Fruit fly (Drosophila melanogaster): Measurements from ENCODE around the gene CG18530.

Gene CG18530

DNA sequence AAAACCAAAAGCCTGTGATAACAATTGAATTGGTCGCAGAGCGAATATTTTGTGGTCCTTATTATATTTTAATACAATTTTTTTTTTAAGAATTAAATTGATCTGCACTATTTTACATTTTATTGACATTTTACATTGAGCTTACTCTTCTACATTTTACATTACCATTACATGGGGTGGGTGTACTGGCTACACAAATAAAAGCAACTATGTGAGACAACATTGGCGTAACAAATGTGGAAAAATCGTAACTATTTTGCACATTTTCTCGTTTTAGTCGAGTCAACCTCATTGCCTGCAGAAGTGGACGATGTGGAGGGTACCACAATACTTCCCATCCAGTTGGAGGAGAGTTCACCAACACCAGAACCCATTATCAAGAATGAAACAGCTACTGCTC, 17.4 kb downstream of the CG18530 start:
- no peak for TF ChIP-seq h (optimal IDR thresholded peaks at IDR 0.05)
- TF ChIP-seq ttk (optimal IDR thresholded peaks at IDR 0.05) = no peak
- TF ChIP-seq Sin3A (optimal IDR thresholded peaks at IDR 0.05) = no peak
- TF ChIP-seq insv (optimal IDR thresholded peaks at IDR 0.05) = no peak
- TF ChIP-seq Myc (optimal IDR thresholded peaks at IDR 0.05) = no peak
- TF ChIP-seq psq (optimal IDR thresholded peaks at IDR 0.05) = no peak

DNA sequence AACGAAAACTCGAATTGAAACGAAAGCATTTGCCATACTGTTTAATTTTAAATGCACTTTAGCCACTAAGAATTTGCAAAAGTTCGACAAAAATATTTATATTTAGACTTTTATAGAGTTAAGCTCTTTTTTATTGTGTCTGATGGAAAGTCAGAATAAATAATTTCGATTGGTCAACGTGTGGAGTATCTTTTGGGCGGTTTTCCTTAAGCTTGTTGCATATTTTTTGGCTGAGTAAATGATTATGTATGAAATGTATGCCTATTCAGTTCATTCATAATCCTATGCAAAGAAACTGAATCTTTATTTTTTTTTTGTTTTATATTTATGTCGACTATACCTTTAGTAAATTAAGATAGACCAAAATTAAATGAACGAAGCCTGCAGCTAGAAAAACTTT, 19.6 kb downstream of the CG18530 start:
- TF ChIP-seq h (optimal IDR thresholded peaks at IDR 0.05) (no peak), Myc (optimal IDR thresholded peaks at IDR 0.05) (no peak), Sin3A (optimal IDR thresholded peaks at IDR 0.05) (no peak), psq (optimal IDR thresholded peaks at IDR 0.05) (no peak), ttk (optimal IDR thresholded peaks at IDR 0.05) (no peak), insv (optimal IDR thresholded peaks at IDR 0.05) (no peak)

DNA sequence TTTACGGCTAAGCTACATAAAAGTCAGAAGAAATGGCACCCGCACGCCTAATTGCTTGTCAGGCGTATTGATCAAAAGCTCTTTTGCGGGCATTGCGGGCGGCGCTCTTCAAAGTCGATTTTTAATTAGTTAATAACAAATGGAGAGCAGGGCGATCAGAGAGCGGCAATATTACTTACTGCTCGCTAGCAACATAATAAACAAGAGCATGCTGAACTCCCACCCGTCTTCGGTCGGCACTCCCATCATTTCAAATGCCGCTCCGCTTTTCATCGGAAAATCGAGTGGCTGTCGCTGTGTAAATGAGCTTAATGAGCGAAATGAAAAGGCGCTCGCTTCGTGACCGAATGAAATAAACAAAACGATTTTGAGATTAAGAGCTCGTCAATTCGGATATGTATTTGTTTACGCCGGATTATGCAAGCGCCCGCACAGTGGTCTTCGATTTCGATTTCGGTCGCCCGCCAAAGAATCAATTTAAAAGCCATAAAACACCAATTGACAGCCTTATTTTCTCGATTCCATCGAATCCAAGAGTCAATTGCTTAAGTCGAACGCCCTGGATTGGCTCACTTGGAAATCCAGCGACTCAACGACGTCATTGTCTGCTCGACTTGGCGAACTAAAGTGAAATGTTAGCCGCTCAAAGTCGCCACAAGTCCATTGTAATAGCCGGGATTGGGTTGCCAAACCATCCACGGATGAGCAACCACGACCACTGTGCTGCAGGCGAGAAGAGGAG, 20.5 kb downstream of the CG18530 start:
- TF ChIP-seq ttk (optimal IDR thresholded peaks at IDR 0.05) (no peak), Sin3A (optimal IDR thresholded peaks at IDR 0.05) (no peak), Myc (optimal IDR thresholded peaks at IDR 0.05) (no peak), insv (optimal IDR thresholded peaks at IDR 0.05) (no peak), h (optimal IDR thresholded peaks at IDR 0.05) (no peak), psq (optimal IDR thresholded peaks at IDR 0.05) (no peak)

DNA sequence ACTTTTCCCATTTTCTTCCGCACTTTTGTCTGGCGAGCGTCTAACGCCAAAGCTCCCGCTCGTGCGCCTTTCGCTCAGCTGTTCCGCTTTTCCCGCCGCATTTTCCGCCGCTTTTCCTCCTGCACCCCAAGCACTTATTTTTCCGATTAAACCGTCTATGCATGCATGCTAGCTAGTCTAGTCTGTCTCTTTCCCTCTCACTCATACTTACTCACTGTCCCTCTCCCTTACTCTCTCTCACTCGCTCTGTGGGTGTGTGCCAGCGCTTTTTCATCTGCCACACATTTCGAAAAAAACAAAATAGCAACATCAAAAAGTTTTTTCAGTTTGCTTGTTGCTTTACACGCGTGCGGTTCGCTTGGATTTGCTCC, 21.1 kb downstream of the CG18530 start, which contains the start of gene CG6225:
TSS of gene CG6225 (plus strand) at position 325 of the 371 bp plus-strand sequence.
- TF ChIP-seq Sin3A (optimal IDR thresholded peaks at IDR 0.05) = no peak
- TF ChIP-seq h (optimal IDR thresholded peaks at IDR 0.05) = no peak
- TF ChIP-seq psq (optimal IDR thresholded peaks at IDR 0.05) = no peak
- no peak for TF ChIP-seq insv (optimal IDR thresholded peaks at IDR 0.05)
- no peak for TF ChIP-seq Myc (optimal IDR thresholded peaks at IDR 0.05)
- TF ChIP-seq ttk (optimal IDR thresholded peaks at IDR 0.05) = no peak

DNA sequence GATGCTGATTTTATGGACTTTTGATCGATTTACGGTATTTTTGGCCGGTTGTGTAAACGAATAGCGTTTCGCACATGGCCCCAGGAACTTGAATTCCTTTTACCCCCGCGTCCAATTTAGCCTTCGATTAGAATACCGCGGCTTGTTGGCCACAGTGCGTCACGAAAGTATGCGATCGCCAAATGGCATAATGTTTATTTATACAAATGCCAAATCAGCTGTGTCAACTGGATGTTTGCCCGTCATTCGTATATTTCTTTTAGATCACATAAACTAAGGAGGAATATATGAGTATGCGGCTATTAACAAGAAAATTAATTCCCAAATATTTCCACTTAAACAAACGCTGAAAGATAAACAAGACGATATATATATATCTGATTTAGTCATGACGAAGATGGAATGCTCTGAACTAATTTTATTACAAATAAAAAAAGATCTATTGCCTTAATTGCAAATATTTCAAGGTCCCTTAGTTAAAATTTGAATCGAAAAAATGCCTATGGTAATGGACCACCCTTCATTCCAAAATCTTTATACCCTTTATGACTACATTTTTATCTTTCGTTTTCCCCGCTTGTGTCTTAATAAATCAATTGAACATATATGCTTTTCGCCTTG, 23.9 kb downstream of the CG18530 start:
- TF ChIP-seq Myc (optimal IDR thresholded peaks at IDR 0.05) (no peak), ttk (optimal IDR thresholded peaks at IDR 0.05) (no peak), Sin3A (optimal IDR thresholded peaks at IDR 0.05) (no peak), h (optimal IDR thresholded peaks at IDR 0.05) (no peak), insv (optimal IDR thresholded peaks at IDR 0.05) (no peak), psq (optimal IDR thresholded peaks at IDR 0.05) (no peak)

DNA sequence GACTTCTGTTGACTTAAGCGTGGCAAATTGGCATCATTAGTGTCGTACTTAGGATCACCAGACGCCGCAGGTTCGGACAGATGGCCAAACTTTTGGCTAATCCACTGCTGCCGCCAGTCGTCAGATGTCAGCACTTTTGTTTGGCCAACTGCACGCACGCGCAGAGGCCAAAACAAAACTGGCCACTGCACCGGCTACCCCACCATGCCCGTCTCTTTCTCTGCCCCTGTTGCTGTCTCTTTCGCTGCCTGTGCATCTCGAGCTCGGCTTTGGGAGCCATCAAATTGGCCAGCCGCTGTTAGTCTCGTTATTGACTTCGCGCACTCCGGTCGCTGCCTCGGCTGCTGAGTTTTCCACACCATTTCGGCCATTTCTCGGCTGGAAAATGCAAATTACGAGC, 29.4 kb downstream of the CG18530 start, which contains the start of gene CG14395:
TSS of gene CG14395 (plus strand) at position 301 of the 400 bp plus-strand sequence.
- TF ChIP-seq insv (optimal IDR thresholded peaks at IDR 0.05) (no peak), ttk (optimal IDR thresholded peaks at IDR 0.05) (no peak), Sin3A (optimal IDR thresholded peaks at IDR 0.05) (no peak), h (optimal IDR thresholded peaks at IDR 0.05) (no peak), Myc (optimal IDR thresholded peaks at IDR 0.05) (no peak), psq (optimal IDR thresholded peaks at IDR 0.05) (no peak)

DNA sequence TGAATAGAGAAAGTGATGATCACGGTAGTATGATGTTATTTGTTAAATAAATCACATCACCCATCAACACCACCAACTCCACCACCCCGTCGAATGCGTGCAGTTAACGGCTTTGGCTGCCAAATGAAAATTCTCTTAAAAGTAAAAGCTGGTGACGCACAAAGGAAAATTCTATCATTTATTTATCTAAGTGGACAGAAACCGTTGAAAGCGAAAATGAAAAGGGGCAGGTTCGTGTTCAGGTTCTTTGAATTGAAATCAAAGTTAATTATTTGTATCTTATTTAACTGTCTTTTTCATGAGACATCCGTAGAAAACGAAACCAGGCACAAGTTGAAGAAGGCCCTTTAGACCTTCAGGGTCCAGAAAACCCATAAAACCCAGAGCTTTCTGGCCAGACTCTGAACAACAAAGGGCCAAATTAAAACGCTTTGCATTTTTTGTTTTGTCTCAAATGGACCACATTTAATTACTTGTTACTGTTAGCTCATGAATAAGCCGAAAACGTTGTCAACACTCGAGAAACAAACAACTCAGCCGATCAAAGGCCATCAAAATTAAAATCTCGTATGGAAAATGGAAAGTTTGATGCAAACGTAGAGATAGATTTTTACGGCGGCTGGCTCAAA, 33.2 kb downstream of the CG18530 start:
- TF ChIP-seq h (optimal IDR thresholded peaks at IDR 0.05) = no peak
- no peak for TF ChIP-seq ttk (optimal IDR thresholded peaks at IDR 0.05)
- TF ChIP-seq Sin3A (optimal IDR thresholded peaks at IDR 0.05) = no peak
- no peak for TF ChIP-seq insv (optimal IDR thresholded peaks at IDR 0.05)
- no peak for TF ChIP-seq Myc (optimal IDR thresholded peaks at IDR 0.05)

DNA sequence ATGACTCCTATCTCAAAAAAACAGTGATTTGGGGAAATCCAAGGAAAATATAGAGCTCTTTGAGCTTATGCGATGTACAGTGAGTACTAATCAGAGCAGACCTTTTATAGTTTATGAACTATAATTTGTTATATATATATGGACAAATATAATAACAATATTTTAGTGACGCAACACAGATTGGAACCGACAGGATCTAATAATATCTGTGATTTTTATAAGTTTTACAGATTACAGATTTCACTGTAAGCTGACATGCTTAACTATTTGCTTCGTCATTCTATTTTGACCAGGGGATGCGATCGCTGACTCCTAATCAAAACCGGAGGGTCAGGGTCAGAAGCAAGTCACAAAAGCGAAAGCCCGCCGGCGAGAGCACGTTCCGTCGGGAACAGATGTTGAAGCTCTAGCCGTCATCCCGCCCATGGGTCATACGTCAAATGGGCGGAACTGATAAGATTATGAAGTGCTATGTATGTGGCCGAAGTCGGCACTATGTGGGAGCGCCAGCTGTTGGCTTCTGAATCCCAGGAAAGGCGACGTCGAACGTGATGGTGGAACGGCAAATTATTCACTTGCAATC, 41.0 kb downstream of the CG18530 start, which contains the start of gene Gnmt:
TSS of gene Gnmt (plus strand) at position 568 of the 583 bp plus-strand sequence.
- TF ChIP-seq Myc (optimal IDR thresholded peaks at IDR 0.05) (no peak), ttk (optimal IDR thresholded peaks at IDR 0.05) (no peak), Sin3A (optimal IDR thresholded peaks at IDR 0.05) (no peak), psq (optimal IDR thresholded peaks at IDR 0.05) (no peak), h (optimal IDR thresholded peaks at IDR 0.05) (no peak), insv (optimal IDR thresholded peaks at IDR 0.05) (no peak)

DNA sequence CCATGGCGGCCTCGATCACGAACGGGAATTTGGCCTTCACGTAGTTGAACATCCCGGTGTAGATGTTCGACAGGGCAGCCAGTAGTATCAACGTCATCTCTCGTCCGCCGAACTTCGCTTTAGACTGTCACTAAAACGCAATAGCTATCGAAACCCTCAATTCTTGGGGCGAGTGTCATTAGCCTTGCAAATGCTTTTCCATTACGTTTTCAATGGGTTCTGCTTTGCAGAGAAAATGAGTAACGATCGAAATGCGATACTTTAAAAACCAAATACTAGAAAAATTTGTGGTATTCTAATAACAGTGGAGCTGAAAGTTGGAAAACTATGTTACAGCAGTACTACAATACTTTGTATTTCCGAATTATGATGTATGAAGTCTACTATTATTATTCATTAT, 43.0 kb downstream of the CG18530 start, which contains the start of gene CG43630:
TSS of gene CG43630 (minus strand) at position 101 of the 400 bp plus-strand sequence.
- TF ChIP-seq psq (optimal IDR thresholded peaks at IDR 0.05) = no peak
- no peak for TF ChIP-seq ttk (optimal IDR thresholded peaks at IDR 0.05)
- TF ChIP-seq h (optimal IDR thresholded peaks at IDR 0.05) = no peak
- TF ChIP-seq Myc (optimal IDR thresholded peaks at IDR 0.05) = no peak
- TF ChIP-seq insv (optimal IDR thresholded peaks at IDR 0.05) = no peak
- no peak for TF ChIP-seq Sin3A (optimal IDR thresholded peaks at IDR 0.05)

DNA sequence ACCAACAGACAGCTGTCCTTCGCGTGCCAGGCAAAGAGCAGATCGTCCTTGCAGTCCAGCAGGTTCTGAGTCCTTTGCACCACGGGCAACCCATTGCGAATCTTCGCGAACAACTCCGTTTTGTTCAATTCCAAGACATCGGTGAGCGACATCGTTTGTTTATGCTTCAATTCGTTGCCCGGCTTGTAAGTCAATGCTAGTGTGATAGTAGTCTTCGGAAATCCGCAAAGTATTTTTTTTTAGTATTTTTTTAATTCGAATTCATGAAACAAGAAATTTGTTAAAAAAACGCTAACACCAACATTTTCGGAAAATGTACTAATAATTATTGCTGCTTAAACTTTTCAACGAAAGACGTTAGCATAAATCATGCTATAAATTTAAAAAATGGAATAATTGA, 45.7 kb downstream of the CG18530 start, which contains the start of gene mbo:
TSS of gene mbo (minus strand) at position 203 of the 400 bp plus-strand sequence.
- TF ChIP-seq ttk (optimal IDR thresholded peaks at IDR 0.05) (no peak), psq (optimal IDR thresholded peaks at IDR 0.05) (no peak), h (optimal IDR thresholded peaks at IDR 0.05) (no peak), Sin3A (optimal IDR thresholded peaks at IDR 0.05) (no peak), insv (optimal IDR thresholded peaks at IDR 0.05) (no peak), Myc (optimal IDR thresholded peaks at IDR 0.05) (no peak)

DNA sequence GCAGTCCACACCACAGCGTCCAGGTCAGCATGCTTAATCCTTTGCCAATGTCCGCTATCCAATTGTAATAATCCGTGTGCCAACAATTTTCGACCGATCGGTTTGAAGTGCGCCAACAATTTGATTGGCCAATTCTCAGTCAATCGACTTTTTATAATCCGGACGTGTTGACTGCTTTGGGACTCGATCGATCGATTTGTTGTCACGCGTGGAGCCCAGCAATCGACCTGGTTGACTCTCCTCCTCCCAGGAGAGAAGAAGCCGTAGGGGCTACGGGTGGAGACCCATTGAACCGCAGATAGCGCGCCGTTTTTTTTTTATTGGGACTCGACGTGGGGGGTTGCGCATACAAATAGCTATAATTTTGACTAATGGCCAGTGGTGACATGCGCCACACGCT, 48.1 kb downstream of the CG18530 start, which contains the start of gene Cyp313a4:
TSS of gene Cyp313a4 (minus strand) at position 101 of the 400 bp plus-strand sequence.
- no peak for TF ChIP-seq ttk (optimal IDR thresholded peaks at IDR 0.05)
- no peak for TF ChIP-seq psq (optimal IDR thresholded peaks at IDR 0.05)
- no peak for TF ChIP-seq h (optimal IDR thresholded peaks at IDR 0.05)
- no peak for TF ChIP-seq Sin3A (optimal IDR thresholded peaks at IDR 0.05)
- no peak for TF ChIP-seq insv (optimal IDR thresholded peaks at IDR 0.05)
- no peak for TF ChIP-seq Myc (optimal IDR thresholded peaks at IDR 0.05)
